Worm (Caenorhabditis elegans): ENCODE measurements around the gene gpd-1.

DNA sequence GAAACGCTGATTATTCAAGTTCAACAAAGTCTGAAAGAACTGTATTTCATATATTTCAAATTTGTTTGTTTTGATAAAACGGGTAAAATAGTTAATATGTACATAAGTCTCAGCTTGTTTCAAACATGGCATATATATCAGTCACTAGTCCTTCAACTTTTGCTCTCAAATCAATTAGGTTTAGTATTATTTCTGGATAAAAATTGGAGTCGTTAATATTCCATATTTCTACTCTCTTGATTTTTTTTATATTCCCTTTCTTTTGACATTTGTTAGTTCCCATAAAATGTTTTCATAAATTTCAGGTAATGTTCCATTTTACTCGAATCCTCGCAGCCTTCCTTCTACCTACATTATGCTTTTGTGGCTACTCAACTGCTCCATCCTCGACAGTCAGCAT is 41.9 kb downstream of the gpd-1 start, which contains the start of gene cut-4:
- TF ChIP-seq skn-1 (tag; optimal IDR thresholded peaks at IDR 0.05) (no peak), nhr-11 (tag; optimal IDR thresholded peaks at IDR 0.05) (no peak), unc-62 (GFP tag; optimal IDR thresholded peaks at IDR 0.05) (no peak)

Data from whole organism, L2 larva.